Worm (Caenorhabditis elegans) whole organism, L4/young adult: ENCODE results near the gene nhr-254.

Experiments
- W03F9.2 ChIP-seq: fragments of 150-350 bp; optimal IDR thresholded peaks from 2 replicates; lab custom pipeline; 2014; ENCODE audit warnings: missing biosample characterization, missing genetic modification characterization
- him-1 ChIP-seq: sonication (generic microtip); optimal IDR thresholded peaks from 2 replicates; lab custom pipeline; 2016; ENCODE audit warnings: missing genotype, missing genetic modification reagents, missing genetic modification characterization, missing compliant biosample characterization

- no peak for TF ChIP-seq W03F9.2
- no peak for TF ChIP-seq him-1 (tag; lab: Kevin White, UChicago)
Observed at ce11 chrV:403028-403427, 10.6 kb downstream of the nhr-254 start, which contains the start of gene srh-62.
